Worm (Caenorhabditis elegans): ENCODE measurements around the gene rps-28.

rps-28 gene

DNA sequence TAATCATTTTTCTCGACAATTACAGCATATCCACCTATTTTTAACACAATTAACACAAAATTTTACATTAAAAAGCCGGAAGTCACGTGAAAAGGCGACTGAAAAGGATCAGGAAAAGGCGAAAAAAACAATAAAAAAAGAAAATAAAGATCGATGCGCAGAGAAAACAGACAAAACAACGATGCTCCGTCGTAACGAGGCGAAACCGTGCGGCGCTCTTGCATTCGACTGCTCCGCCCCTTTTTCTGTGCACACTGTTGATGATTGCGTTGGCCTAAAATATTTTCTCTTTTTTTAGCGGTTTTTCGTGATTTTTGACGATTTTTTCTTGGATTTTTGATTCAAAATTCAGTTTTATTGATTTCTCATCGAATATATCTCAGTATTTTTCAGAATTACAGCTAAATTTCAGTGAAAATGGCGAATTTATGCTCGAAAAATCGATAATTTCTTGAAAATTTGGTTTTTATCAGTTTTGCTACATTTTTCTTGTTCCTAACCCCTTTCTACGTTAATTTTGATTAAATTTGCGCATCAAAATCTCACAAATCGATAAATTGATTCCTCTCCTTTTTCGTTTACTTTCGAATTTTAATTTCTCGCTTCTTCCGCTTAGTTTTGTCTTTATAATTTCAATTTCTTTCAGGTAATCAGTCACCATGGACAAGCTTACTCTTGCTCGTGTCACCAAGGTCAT is at the start of gene rps-28:
TSS of gene rps-28 (plus strand) at position 647 of the 697 bp plus-strand sequence.
- TF ChIP-seq nhr-10 (tag; optimal IDR thresholded peaks at IDR 0.05) (peak; percentile 52), zag-1 (tag; optimal IDR thresholded peaks at IDR 0.05) (peak; percentile 96), dmd-4 (tag; optimal IDR thresholded peaks at IDR 0.05) (no peak), unc-62 (GFP tag; optimal IDR thresholded peaks at IDR 0.05) (no peak), R02D3.7 (tag; optimal IDR thresholded peaks at IDR 0.05) (peak; percentile 41), F13H6.1 (tag; optimal IDR thresholded peaks at IDR 0.05) (peak; percentile 96), snpc-4 (tag; optimal IDR thresholded peaks at IDR 0.05) (peak; percentile 89), Y55F3AM.14 (GFP tag; optimal IDR thresholded peaks at IDR 0.05) (peak; percentile 64), skn-1 (tag; optimal IDR thresholded peaks at IDR 0.05) (peak; percentile 58), nhr-6 (tag; optimal IDR thresholded peaks at IDR 0.05) (peak; percentile 90), gmeb-1 (tag; optimal IDR thresholded peaks at IDR 0.05) (peak; percentile 93), nhr-21 (tag; optimal IDR thresholded peaks at IDR 0.05) (peak; percentile 94), ztf-1 (GFP tag; conservative IDR thresholded peaks at IDR 0.05) (no peak), blmp-1 (tag; optimal IDR thresholded peaks at IDR 0.05; ENCODE audit: insufficient read depth) (peak; percentile 88), sma-9 (GFP tag; optimal IDR thresholded peaks at IDR 0.05) (peak; percentile 97), sma-9 (tag; optimal IDR thresholded peaks at IDR 0.05) (no peak), elt-1 (tag; optimal IDR thresholded peaks at IDR 0.05) (no peak), peb-1 (tag; optimal IDR thresholded peaks at IDR 0.05) (no peak), mab-5 (tag; optimal IDR thresholded peaks at IDR 0.05) (peak; percentile 96), nhr-12 (tag; optimal IDR thresholded peaks at IDR 0.05) (no peak), egl-27 (tag; optimal IDR thresholded peaks at IDR 0.05) (peak; percentile 94), ztf-11 (tag; optimal IDR thresholded peaks at IDR 0.05) (peak; percentile 57), ZK546.5 (tag; optimal IDR thresholded peaks at IDR 0.05) (peak; percentile 79), unc-55 (GFP tag; optimal IDR thresholded peaks at IDR 0.05) (peak; percentile 99), nhr-25 (tag; optimal IDR thresholded peaks at IDR 0.05) (peak; percentile 97), nhr-11 (tag; optimal IDR thresholded peaks at IDR 0.05) (peak; percentile 58), mbf-1 (tag; optimal IDR thresholded peaks at IDR 0.05) (no peak), lin-11 (tag; optimal IDR thresholded peaks at IDR 0.05) (peak; percentile 97), nhr-23 (tag; optimal IDR thresholded peaks at IDR 0.05) (no peak), ceh-16 (tag; optimal IDR thresholded peaks at IDR 0.05) (peak; percentile 77), lsy-2 (tag; optimal IDR thresholded peaks at IDR 0.05) (peak; percentile 89 to 96), ceh-82 (tag; optimal IDR thresholded peaks at IDR 0.05) (peak; percentile 90), sma-3 (GFP tag; optimal IDR thresholded peaks at IDR 0.05) (peak; percentile 99), ama-1 (optimal IDR thresholded peaks at IDR 0.05) (peak; percentile 79), elt-3 (tag; optimal IDR thresholded peaks at IDR 0.05) (no peak), sem-4 (tag; optimal IDR thresholded peaks at IDR 0.05) (peak; percentile 95), C34F6.9 (tag; optimal IDR thresholded peaks at IDR 0.05) (peak; percentile 99), mdl-1 (tag; optimal IDR thresholded peaks at IDR 0.05) (peak in 1 of 2 experiments; percentile 83), alr-1 (tag; optimal IDR thresholded peaks at IDR 0.05) (no peak), nhr-129 (tag; optimal IDR thresholded peaks at IDR 0.05) (peak; percentile 98), unc-39 (tag; optimal IDR thresholded peaks at IDR 0.05) (peak; percentile 58), lin-39 (tag; optimal IDR thresholded peaks at IDR 0.05) (peak; percentile 45), aly-2 (tag; optimal IDR thresholded peaks at IDR 0.05) (no peak), crh-2 (tag; optimal IDR thresholded peaks at IDR 0.05) (peak; percentile 98), nhr-77 (tag; optimal IDR thresholded peaks at IDR 0.05) (peak; percentile 73), lin-13 (GFP tag; optimal IDR thresholded peaks at IDR 0.05) (peak; percentile 98), nhr-237 (tag; optimal IDR thresholded peaks at IDR 0.05) (peak; percentile 81), ztf-4 (tag; optimal IDR thresholded peaks at IDR 0.05) (peak; percentile 95), fos-1 (tag; optimal IDR thresholded peaks at IDR 0.05) (peak; percentile 97)
